Worm (Caenorhabditis elegans) whole organism, L2 larva: ENCODE data around the gene cutl-9.

Experiments
- ama-1 ChIP-seq: fragments of 150-350 bp; optimal IDR thresholded peaks from 2 replicates; lab custom pipeline; 2018; ENCODE audit warnings: inconsistent platforms
- dmd-4 ChIP-seq: sonication (generic microtip); optimal IDR thresholded peaks from 2 replicates; lab custom pipeline; 2017; ENCODE audit warnings: missing biosample characterization, missing genetic modification characterization
- egl-27 ChIP-seq: sonication (generic microtip); optimal IDR thresholded peaks from 3 replicates; lab custom pipeline; 2017; ENCODE audit warnings: missing biosample characterization, missing genetic modification reagents, missing genetic modification characterization
- lin-13 ChIP-seq: fragments of 150-350 bp; optimal IDR thresholded peaks from 2 replicates; lab custom pipeline; 2014; ENCODE audit warnings: missing biosample characterization, missing genetic modification reagents, missing genetic modification characterization
- lsy-2 ChIP-seq, 2 experiments: fragments of 150-350 bp in 1 of 2; sonication (generic microtip) in 1 of 2; optimal IDR thresholded peaks; 2 replicates each; lab custom pipeline; 2014 to 2017; ENCODE audit warnings: missing biosample characterization in 2 of 2, missing genetic modification characterization in 2 of 2
- nhr-23 ChIP-seq: fragments of 150-350 bp; optimal IDR thresholded peaks from 2 replicates; lab custom pipeline; 2014; ENCODE audit warnings: missing biosample characterization, missing genetic modification reagents, missing genetic modification characterization
- skn-1 ChIP-seq: sonication (generic microtip); optimal IDR thresholded peaks from 2 replicates; lab custom pipeline; 2017; ENCODE audit warnings: missing biosample characterization, missing genetic modification characterization
- snpc-4 ChIP-seq: fragments of 150-350 bp; optimal IDR thresholded peaks from 2 replicates; lab custom pipeline; 2014; ENCODE audit warnings: missing biosample characterization, missing genetic modification characterization
- unc-39 ChIP-seq: fragments of 150-350 bp; optimal IDR thresholded peaks from 2 replicates; lab custom pipeline; 2014; ENCODE audit warnings: missing biosample characterization, missing genetic modification characterization
- unc-62 ChIP-seq: fragments of 150-350 bp; optimal IDR thresholded peaks from 2 replicates; lab custom pipeline; 2014; ENCODE audit warnings: missing biosample characterization, missing genetic modification reagents, missing genetic modification characterization
- zag-1 ChIP-seq: fragments of 150-350 bp; optimal IDR thresholded peaks from 2 replicates; lab custom pipeline; 2014; ENCODE audit warnings: missing biosample characterization, missing genetic modification characterization
- ztf-11 ChIP-seq: sonication (generic microtip); optimal IDR thresholded peaks from 2 replicates; lab custom pipeline; 2017; ENCODE audit warnings: missing biosample characterization, missing genetic modification characterization

ce11 chrII:10602184-10602583, 19.9 kb upstream of the cutl-9 start, which contains the start of gene srv-2:
- TF ChIP-seq unc-62 (no peak), lsy-2 (tag; optimal IDR thresholded peaks at IDR 0.05; lab: Kevin White, UChicago) (no peak), ama-1 (lab: Kevin White, UChicago) (no peak), zag-1 (no peak), nhr-23 (no peak), ztf-11 (no peak), snpc-4 (tag; lab: Kevin White, UChicago) (no peak), lin-13 (GFP tag; lab: Kevin White, UChicago) (no peak), unc-39 (tag; lab: Kevin White, UChicago) (no peak), egl-27 (no peak), skn-1 (tag; lab: Kevin White, UChicago) (no peak), dmd-4 (tag; lab: Kevin White, UChicago) (no peak)
